Worm (Caenorhabditis elegans) whole organism, dauer: ENCODE results near the gene C34C12.6.

Experiments used
- unc-62 ChIP-seq: sonication (generic microtip); optimal IDR thresholded peaks from 2 replicates; lab custom pipeline; 2017; ENCODE audit warnings: missing biosample characterization, missing genetic modification reagents, missing genetic modification characterization

Gene C34C12.6

DNA sequence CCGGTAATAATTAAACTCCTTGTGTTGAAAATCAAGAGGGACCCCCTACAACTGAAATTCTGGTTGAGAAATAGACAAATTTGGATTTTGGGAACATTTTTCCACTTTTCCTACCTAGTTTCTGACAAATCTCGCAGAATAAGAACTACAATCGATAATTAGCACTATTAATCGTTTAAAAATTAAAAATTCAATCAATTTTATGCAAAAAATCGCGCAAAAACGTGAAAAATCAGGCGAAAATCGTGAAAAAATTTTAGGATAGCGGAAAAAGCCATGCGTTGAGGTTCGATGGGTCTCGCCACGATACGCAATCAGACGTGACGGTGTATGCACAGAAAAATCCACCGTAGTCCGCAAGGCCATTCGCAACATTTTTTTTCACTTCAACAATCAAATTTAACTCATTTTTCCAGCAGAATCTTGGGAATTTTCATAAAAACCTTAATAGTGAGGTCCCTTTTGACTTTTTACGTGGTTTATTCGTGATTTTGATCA lies 22.7 kb downstream of the C34C12.6 start, which contains the start of gene lias-1:
lias-1 (minus strand) TSS at position 51 of the 498 bp plus-strand sequence.
- TF ChIP-seq unc-62 (GFP tag; lab: Kevin White, UChicago): no peak

DNA sequence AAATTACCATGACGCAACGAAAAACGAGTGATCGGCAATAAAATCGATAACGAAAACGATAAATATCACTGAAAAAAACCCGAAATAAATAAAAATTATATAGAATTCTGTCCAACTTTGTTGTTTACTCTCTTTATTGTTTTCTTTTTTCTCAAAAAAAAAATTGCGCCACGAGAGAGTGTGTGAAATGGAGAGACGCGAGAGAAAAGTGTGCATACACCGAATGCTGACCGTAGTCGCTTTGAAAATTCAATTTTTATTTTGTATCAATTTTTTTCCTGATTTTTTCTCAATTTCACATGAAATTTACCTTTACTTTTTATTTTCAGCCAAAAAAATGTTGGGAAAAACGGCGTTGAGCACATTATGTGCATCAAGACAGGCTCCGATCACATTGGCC lies 27.5 kb downstream of the C34C12.6 start, which contains the start of the genes M01F1.4 and mrpl-35:
M01F1.4 (minus strand) TSS at position 126 of the 400 bp plus-strand sequence.
mrpl-35 (plus strand) TSS at position 330 of the 400 bp plus-strand sequence.
- TF ChIP-seq unc-62 (GFP tag; lab: Kevin White, UChicago): no peak

DNA sequence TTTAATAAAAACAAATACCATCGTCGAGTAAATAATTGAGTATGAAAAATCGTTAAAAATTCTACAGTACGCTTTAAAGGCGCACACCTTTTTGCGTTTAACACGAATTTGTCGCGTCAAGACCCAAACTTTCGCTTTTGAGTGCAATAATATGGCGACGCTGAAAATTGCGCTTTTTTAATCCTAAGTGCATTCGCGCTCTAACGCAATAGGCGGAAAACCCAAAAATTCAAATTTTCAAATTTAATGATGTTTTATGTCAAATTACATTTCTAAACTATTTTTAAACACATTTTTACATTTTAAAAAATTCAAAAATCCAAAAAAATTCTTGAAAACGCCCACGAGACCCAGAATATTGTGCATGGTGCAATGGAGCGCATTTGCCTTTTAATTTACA lies 29.4 kb downstream of the C34C12.6 start:
- TF ChIP-seq unc-62 (GFP tag; lab: Kevin White, UChicago): no peak

DNA sequence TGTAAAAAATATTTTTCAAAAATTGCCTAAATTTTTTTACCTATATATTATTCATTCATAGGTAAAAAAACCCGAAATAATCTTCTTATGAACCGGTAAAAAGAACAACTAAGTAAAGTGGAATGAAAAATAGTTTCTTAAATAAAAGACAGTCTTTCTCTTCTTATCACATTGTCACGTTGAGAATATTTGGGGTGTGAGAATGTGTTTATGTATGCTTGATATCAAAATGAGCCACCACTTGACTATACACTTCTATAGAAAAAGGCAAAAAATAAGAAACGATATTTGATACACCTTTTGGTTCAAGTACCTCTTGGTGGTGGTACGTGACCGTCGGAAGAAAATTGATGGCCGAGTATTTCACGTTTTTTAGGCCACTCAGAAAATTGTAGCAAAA lies 37.1 kb downstream of the C34C12.6 start, which contains the start of gene hmit-1.3:
hmit-1.3 (minus strand) TSS at position 103 of the 400 bp plus-strand sequence.
- TF ChIP-seq unc-62 (GFP tag; lab: Kevin White, UChicago): no peak

DNA sequence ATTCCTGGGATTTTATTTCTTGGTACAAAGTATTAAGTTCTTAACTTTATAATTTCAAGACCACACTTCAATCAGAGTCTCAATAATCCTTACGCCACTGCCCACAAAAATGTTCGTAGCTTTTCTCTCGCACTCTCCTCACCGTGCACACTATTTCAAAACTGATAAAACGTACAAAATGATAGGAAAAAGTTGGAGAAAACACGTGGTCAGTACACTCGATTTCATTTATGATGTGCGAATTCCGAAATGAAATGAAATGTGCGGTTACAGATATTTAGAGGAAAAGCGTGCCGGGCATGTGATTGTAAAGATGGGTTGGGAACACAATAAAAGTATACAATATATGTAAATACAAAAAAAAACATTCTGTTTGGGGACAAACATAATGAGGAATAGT lies 38.0 kb downstream of the C34C12.6 start:
- TF ChIP-seq unc-62 (GFP tag; lab: Kevin White, UChicago): no peak

DNA sequence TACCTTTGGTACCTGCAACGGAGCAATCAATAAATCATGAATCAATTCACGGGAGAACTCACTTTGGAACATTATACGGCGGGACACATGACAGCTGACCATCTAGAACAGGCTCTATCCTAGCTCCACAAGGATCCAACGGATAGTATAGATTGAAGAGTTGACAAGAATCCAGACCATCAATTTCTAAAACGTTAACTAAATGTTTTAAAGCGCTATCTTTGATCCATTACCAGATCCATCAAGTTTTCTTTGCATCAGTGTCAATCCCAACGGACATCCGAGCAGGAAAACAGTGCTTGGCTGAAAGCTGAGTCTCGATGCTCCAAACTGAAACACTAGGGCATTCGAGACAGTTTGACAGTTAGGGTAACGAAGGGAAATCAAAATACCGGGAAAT lies 41.0 kb downstream of the C34C12.6 start:
- no peak for TF ChIP-seq unc-62 (GFP tag; lab: Kevin White, UChicago)

DNA sequence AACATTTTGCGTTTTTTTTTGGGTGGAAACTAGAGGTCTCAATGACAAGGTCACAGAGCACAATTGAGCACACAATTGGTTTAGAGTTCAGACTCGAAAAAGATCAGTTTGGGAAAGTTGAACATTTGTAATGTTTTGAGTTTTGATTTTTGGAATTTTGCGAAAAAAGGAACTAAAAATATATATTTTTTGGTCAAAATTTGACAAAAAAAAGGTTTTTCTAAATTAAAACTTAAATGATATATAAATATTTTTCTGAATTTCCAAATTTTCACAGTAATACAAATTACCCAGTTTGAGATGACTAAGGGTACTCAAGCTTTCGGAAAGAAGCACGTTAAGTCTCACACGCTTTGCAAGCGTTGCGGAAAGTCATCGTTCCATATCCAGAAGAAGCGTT lies 46.0 kb downstream of the C34C12.6 start, which contains the start of gene rpl-37:
rpl-37 (plus strand) TSS at position 301 of the 400 bp plus-strand sequence.
- TF ChIP-seq unc-62 (GFP tag; lab: Kevin White, UChicago): no peak

DNA sequence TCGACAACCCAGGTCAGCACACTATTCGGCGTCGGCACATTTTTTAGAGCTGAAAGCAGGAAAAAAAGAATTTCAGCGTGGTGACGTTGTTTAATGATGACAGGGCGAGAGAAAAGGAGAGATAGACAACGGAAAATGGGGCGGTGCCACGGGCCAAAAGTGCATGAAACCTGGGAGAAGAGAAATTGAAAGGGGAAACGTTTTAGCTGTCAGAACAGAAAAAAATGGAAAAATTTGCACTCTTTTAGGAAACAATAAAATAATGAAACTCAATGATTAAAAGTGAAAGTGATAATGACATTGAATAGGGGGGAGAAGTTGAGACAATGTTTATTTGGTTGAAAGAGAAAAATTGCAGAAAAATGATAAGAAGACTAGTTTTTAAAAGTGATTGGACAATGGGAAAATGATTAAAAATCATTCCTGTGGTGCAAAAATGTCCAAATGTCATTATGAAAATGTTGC lies 47.4 kb downstream of the C34C12.6 start, which contains the start of gene pitp-1:
pitp-1 (minus strand) TSS at position 51 of the 465 bp plus-strand sequence.
- no peak for TF ChIP-seq unc-62 (GFP tag; lab: Kevin White, UChicago)

DNA sequence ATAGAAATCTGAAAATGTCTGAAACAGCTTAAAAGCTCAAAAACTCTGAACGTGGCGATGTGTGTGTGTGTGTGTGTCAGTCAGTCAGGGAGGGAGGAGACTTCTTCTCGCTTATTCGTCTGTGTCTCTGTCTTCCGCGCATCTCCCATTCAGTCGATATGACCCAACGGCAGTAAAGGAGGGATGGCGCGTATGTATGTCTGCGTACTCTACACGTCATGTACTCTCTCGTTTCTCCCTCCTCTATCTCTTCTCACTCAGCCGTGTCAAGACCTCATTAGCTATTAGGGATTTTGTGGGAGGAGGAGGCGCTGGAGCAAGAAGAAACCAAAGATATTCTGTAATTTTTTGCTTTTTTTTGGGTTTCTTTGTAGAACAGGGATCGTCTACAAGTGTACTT lies 49.6 kb downstream of the C34C12.6 start:
- no peak for TF ChIP-seq unc-62 (GFP tag; lab: Kevin White, UChicago)

DNA sequence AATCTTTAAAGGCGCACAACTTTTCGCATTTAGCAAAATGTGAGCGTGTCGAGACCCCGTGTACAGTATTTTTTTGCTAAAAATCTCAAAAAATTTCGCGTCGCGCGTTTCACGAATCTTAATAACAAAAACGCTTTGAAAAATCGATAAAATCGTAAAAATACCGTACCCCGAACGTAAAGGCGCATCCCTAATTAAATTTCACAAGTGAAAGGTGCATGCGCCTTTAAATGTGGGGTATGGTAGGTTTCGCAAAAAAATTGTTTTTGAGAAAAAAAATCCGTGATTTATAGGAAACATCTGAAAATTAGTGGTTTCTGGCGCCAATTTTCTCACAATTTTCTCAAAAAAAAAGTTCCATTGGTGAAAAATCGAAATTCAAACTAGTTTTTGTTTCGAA lies 51.8 kb downstream of the C34C12.6 start:
- no peak for TF ChIP-seq unc-62 (GFP tag; lab: Kevin White, UChicago)
